Fruit fly (Drosophila melanogaster): ENCODE data around the gene CG13625.

- TF ChIP-seq psq (GFP tag; optimal IDR thresholded peaks at IDR 0.05) (no peak), h (GFP tag; optimal IDR thresholded peaks at IDR 0.05) (no peak), woc (GFP tag; optimal IDR thresholded peaks at IDR 0.05) (no peak), Dfd (GFP tag; optimal IDR thresholded peaks at IDR 0.05) (no peak), brk (GFP tag; optimal IDR thresholded peaks at IDR 0.05) (no peak), fru (GFP tag; optimal IDR thresholded peaks at IDR 0.05) (no peak), br (GFP tag; optimal IDR thresholded peaks at IDR 0.05) (no peak), Myc (optimal IDR thresholded peaks at IDR 0.05) (no peak), OdsH (GFP tag; optimal IDR thresholded peaks at IDR 0.05) (no peak)
These were observed 29.0 kb downstream of the CG13625 start for dm6 chr3R:24555932-24556331.
